Worm (Caenorhabditis elegans): ENCODE results near the gene phf-30.

DNA sequence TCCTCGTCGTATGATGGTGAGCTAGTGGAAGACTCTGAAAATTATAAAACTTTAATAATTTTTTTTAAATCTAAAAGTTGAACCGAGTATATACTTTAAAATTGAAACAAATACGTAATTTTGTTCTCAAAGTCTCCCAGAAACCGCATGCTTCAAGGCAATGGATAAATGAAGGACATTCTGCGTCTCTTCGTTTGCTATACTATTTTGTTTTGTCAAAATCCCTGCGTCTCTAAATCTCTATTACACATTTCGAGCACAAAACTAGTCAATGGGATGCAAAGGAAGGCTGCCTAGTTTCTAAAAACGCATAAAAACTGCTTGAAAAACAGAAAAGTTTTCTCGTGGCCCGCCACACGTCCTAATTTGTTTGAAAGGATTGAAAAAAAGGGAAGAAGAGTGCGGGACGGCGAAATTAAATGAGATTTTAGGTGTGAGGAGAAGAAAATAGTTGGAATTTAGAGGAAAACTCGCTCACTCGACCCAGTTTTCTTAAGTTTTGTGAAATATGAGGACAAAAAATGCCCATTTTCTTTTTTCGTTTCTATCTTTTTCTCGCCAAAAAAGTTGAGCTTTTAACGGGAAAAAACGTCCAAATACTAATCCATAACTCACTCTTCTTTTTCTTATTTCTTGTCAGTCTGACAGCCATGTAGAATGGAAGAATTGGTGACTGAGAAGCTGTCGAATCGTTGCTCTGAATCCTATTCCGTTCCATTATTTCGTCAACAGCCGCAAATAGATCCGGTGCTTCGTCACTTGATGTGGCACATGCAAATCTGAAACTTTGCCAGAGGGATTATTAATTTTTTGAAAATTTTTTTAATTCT lies 40.0 kb upstream of the phf-30 start:
- TF ChIP-seq fos-1 (tag; optimal IDR thresholded peaks at IDR 0.05) (no peak), hlh-30 (tag; optimal IDR thresholded peaks at IDR 0.05; ENCODE audit: insufficient read depth) (peak; percentile 38), dpl-1 (GFP tag; optimal IDR thresholded peaks at IDR 0.05) (no peak), sdz-12 (GFP tag; optimal IDR thresholded peaks at IDR 0.05) (no peak), mxl-3 (GFP tag; optimal IDR thresholded peaks at IDR 0.05) (no peak), pha-4 (GFP tag; IDR thresholded peaks at IDR 0.05) (no peak), pha-4 (tag; optimal IDR thresholded peaks at IDR 0.05) (no peak), mdl-1 (tag; optimal IDR thresholded peaks at IDR 0.05) (no peak), fkh-10 (GFP tag; optimal IDR thresholded peaks at IDR 0.05) (no peak)

All from whole organism, L4 larva.